Fruit fly (Drosophila melanogaster) whole organism, embryonic: Measurements from ENCODE around the gene Tim8.

ENCODE experiments used
- Bdp1 ChIP-seq: fragments of 200-800 bp; sonication (Bioruptor generic); optimal IDR thresholded peaks from 3 replicates; lab custom pipeline; 2016; ENCODE audit warnings: missing biosample characterization, missing genetic modification characterization
- CG16779 ChIP-seq: fragments of 200-800 bp; sonication (Bioruptor generic); IDR thresholded peaks from 2 replicates; pipeline ENCODE4 v1.3.6; 2022; ENCODE audit warnings: missing biosample characterization, missing genetic modification characterization
- CG31441 ChIP-seq: fragments of 200-800 bp; sonication (Bioruptor generic); IDR thresholded peaks from 2 replicates; pipeline ENCODE4 v1.3.6; 2022; ENCODE audit warnings: missing biosample characterization, missing genetic modification characterization
- Doc3 ChIP-seq: fragments of 200-800 bp; sonication (Bioruptor generic); IDR thresholded peaks from 3 replicates; pipeline ENCODE4 v1.3.6; 2022; ENCODE audit warnings: missing biosample characterization, missing genetic modification characterization; ENCODE audit not compliant: partially characterized antibody
- MESR4 ChIP-seq: fragments of 200-800 bp; sonication (Bioruptor generic); optimal IDR thresholded peaks from 2 replicates; lab custom pipeline; 2018; ENCODE audit warnings: missing biosample characterization, mild to moderate bottlenecking, missing genetic modification characterization, moderate library complexity
- ase ChIP-seq: fragments of 200-800 bp; sonication (Bioruptor generic); IDR thresholded peaks from 3 replicates; pipeline ENCODE4 v1.3.6; 2022; ENCODE audit warnings: missing biosample characterization, missing genetic modification characterization
- az2 ChIP-seq: fragments of 200-800 bp; sonication (Bioruptor generic); optimal IDR thresholded peaks from 3 replicates; lab custom pipeline; 2016; ENCODE audit warnings: missing biosample characterization, missing genetic modification characterization
- hbn ChIP-seq: fragments of 200-800 bp; sonication (Bioruptor generic); IDR thresholded peaks from 2 replicates; pipeline ENCODE4 v1.3.6; 2022; ENCODE audit warnings: missing biosample characterization, missing genetic modification characterization; ENCODE audit not compliant: partially characterized antibody
- hkb ChIP-seq, 2 experiments: fragments of 200-800 bp in 1 of 2; fragments of >200 bp in 1 of 2; sonication (Bioruptor generic) in 1 of 2; IDR thresholded peaks in 1 of 2; optimal IDR thresholded peaks in 1 of 2; 2 replicates each; pipeline versions ENCODE4 v1.3.6 to Lab custom; 2017 to 2022; ENCODE audit warnings: missing biosample characterization in 1 of 2, missing genetic modification characterization in 1 of 2
- jing ChIP-seq: fragments of 200-800 bp; sonication (Bioruptor generic); optimal IDR thresholded peaks from 2 replicates; lab custom pipeline; 2018; ENCODE audit warnings: missing biosample characterization, mild to moderate bottlenecking, missing genetic modification characterization
- otp ChIP-seq: fragments of 200-800 bp; sonication (Bioruptor generic); IDR thresholded peaks from 3 replicates; pipeline ENCODE4, ENCODE4 v1.3.6; 2022; ENCODE audit warnings: missing biosample characterization, missing genetic modification characterization
- psq ChIP-seq: fragments of 200-800 bp; sonication (Bioruptor generic); optimal IDR thresholded peaks from 2 replicates; lab custom pipeline; 2017; ENCODE audit warnings: missing biosample characterization, missing genetic modification characterization
- ttk ChIP-seq: fragments of 200-800 bp; sonication (Bioruptor generic); IDR thresholded peaks from 2 replicates; pipeline ENCODE4 v2.1.2; 2022; ENCODE audit warnings: missing biosample characterization, missing genetic modification characterization
- zfh2 ChIP-seq: fragments of 200-800 bp; sonication (Bioruptor generic); optimal IDR thresholded peaks from 2 replicates; lab custom pipeline; 2016; ENCODE audit warnings: missing biosample characterization, missing genetic modification characterization

- TF ChIP-seq CG16779 (GFP tag; lab: Robert Waterston, UW) (no peak), jing (GFP tag; lab: Kevin White, UChicago) (no peak), MESR4 (GFP tag; lab: Kevin White, UChicago) (no peak), hkb (optimal IDR thresholded peaks at IDR 0.05; lab: Kevin White, UChicago) (no peak), hkb (GFP tag; IDR thresholded peaks at IDR 0.05; lab: Robert Waterston, UW) (no peak), Bdp1 (GFP tag; lab: Kevin White, UChicago) (no peak), ttk (no peak), CG31441 (0 out of 2 replicates have a peak, but pooled peaks have one; percentile 15), zfh2 (GFP tag; lab: Kevin White, UChicago) (no peak), psq (GFP tag; lab: Kevin White, UChicago) (no peak), Doc3 (GFP tag; lab: Robert Waterston, UW) (no peak), az2 (GFP tag; lab: Kevin White, UChicago) (peak; percentile 10), ase (GFP tag; lab: Robert Waterston, UW) (no peak), otp (GFP tag; lab: Robert Waterston, UW) (no peak), hbn (GFP tag; lab: Robert Waterston, UW) (no peak)
Observed at dm6 chrX:11340719-11341322, 27.4 kb upstream of the Tim8 start.
